Worm (Caenorhabditis elegans): ENCODE measurements around the gene T03G6.3.
A peak's percentile ranks its signal among the peaks of the same experiment; 100 is the strongest.

Gene T03G6.3

ce11 chrX:2598833-2599279 lies 16.7 kb downstream of the T03G6.3 start:
- TF ChIP-seq ctbp-1 (GFP tag; IDR thresholded peaks at IDR 0.05) (peak; percentile 91), nhr-48 (tag; optimal IDR thresholded peaks at IDR 0.05) (no peak), nhr-11 (tag; optimal IDR thresholded peaks at IDR 0.05) (peak; percentile 58), zip-11 (GFP tag; IDR thresholded peaks at IDR 0.05) (no peak), lin-1 (GFP tag; IDR thresholded peaks at IDR 0.05) (0 out of 2 replicates have a peak, but pooled peaks have one; percentile 6), spr-3 (GFP tag; optimal IDR thresholded peaks at IDR 0.05) (no peak), vab-7 (GFP tag; IDR thresholded peaks at IDR 0.05) (0 out of 2 replicates have a peak, but pooled peaks have one; percentile 36), mep-1 (tag; optimal IDR thresholded peaks at IDR 0.05) (peak; percentile 81), ceh-20 (GFP tag; IDR thresholded peaks at IDR 0.05) (peak; percentile 69), lin-38 (GFP tag; IDR thresholded peaks at IDR 0.05) (0 out of 2 replicates have a peak, but pooled peaks have one; percentile 24), hmg-1.1 (GFP tag; IDR thresholded peaks at IDR 0.05) (peak; percentile 85), ceh-32 (tag; optimal IDR thresholded peaks at IDR 0.05; ENCODE audit: poor library complexity) (peak; percentile 71), nhr-111 (GFP tag; optimal IDR thresholded peaks at IDR 0.05) (no peak), daf-16 (GFP tag; optimal IDR thresholded peaks at IDR 0.05) (peak in 1 of 2 experiments; percentile 33), daf-16 (tag; optimal IDR thresholded peaks at IDR 0.05) (no peak), F37D6.2 (tag; optimal IDR thresholded peaks at IDR 0.05) (peak; percentile 71), ztf-11 (tag; optimal IDR thresholded peaks at IDR 0.05) (no peak), egl-43 (GFP tag; IDR thresholded peaks at IDR 0.05) (peak; percentile 67; the same call in 1 of the 2 replicates), unc-62 (GFP tag; optimal IDR thresholded peaks at IDR 0.05 in 1 of 2) (peak in 1 of 2 experiments; percentile 62), unc-62 (tag; optimal IDR thresholded peaks at IDR 0.05) (no peak), mdt-29 (GFP tag; IDR thresholded peaks at IDR 0.05) (0 out of 2 replicates have a peak, but pooled peaks have one; percentile 1), dmd-6 (GFP tag; IDR thresholded peaks at IDR 0.05) (peak; percentile 32; the same call in 1 of the 2 replicates), Y105C5A.15 (GFP tag; IDR thresholded peaks at IDR 0.05) (no peak), lin-29 (GFP tag; IDR thresholded peaks at IDR 0.05) (no peak), nhr-28 (tag; optimal IDR thresholded peaks at IDR 0.05) (peak; percentile 35), fkh-10 (GFP tag; optimal IDR thresholded peaks at IDR 0.05) (peak; percentile 38), ZK546.5 (tag; optimal IDR thresholded peaks at IDR 0.05) (no peak), lim-7 (GFP tag; IDR thresholded peaks at IDR 0.05) (no peak), mxl-3 (GFP tag; optimal IDR thresholded peaks at IDR 0.05) (peak; percentile 43), hlh-11 (tag; optimal IDR thresholded peaks at IDR 0.05) (peak; percentile 69), zfp-2 (tag; optimal IDR thresholded peaks at IDR 0.05) (peak; percentile 13), lsy-2 (tag; optimal IDR thresholded peaks at IDR 0.05) (peak; percentile 61 to 81), hif-1 (tag; optimal IDR thresholded peaks at IDR 0.05) (peak; percentile 50 to 98), duxl-1 (tag; optimal IDR thresholded peaks at IDR 0.05; ENCODE audit: poor library complexity) (no peak), set-16 (GFP tag; IDR thresholded peaks at IDR 0.05) (peak; percentile 77), madf-5 (GFP tag; IDR thresholded peaks at IDR 0.05) (no peak), aha-1 (tag) (peak; percentile 99), rbr-2 (tag; optimal IDR thresholded peaks at IDR 0.05) (peak; percentile 85), nhr-77 (tag; optimal IDR thresholded peaks at IDR 0.05) (peak; percentile 7), nhr-42 (GFP tag; IDR thresholded peaks at IDR 0.05) (peak; percentile 40; the same call in 1 of the 2 replicates), daf-19 (GFP tag; conservative IDR thresholded peaks at IDR 0.05) (no peak), hlh-30 (tag; optimal IDR thresholded peaks at IDR 0.05; ENCODE audit: insufficient read depth) (peak; percentile 0), dpl-1 (GFP tag; optimal IDR thresholded peaks at IDR 0.05) (peak; percentile 24), snpc-1.2 (GFP tag; IDR thresholded peaks at IDR 0.05) (no peak)

Measured in whole organism, L4 larva.